In genomic region chrIII:12205271-12205670, ce11 we compare ENCODE assay signal across 3 worm cellular contexts.
A peak's percentile ranks its signal among the peaks of the same experiment; 100 is the strongest.
TF ChIP-seq lines count a peak whose summit lies in the region.

No protein-coding gene starts in this region.

TF ChIP-seq in whole organism, L4 larva, 104 proteins besides CTCF, POLR2A, EP300 and RAD21:
- no peak for TF ChIP-seq skn-1 (tag; optimal IDR thresholded peaks at IDR 0.05; lab: Kevin White, UChicago)
- 0 out of 2 replicates have a peak, but pooled peaks have one; percentile 49 for TF ChIP-seq D1046.2 (GFP tag; IDR thresholded peaks at IDR 0.05; lab: Robert Waterston, UW)
- TF ChIP-seq set-16 (GFP tag; IDR thresholded peaks at IDR 0.05; lab: Robert Waterston, UW): peak; percentile 59

TF ChIP-seq in whole organism, midembryonic, 9 proteins besides CTCF, POLR2A, EP300 and RAD21:
- TF ChIP-seq med-1 (GFP tag; optimal IDR thresholded peaks at IDR 0.05; lab: Kevin White, UChicago; ENCODE audit: insufficient read depth): no peak
- TF ChIP-seq tab-1 (GFP tag; IDR thresholded peaks at IDR 0.05; lab: Robert Waterston, UW): 0 out of 2 replicates have a peak, but pooled peaks have one; percentile 13
- TF ChIP-seq cog-1 (tag; optimal IDR thresholded peaks at IDR 0.05; lab: Kevin White, UChicago): no peak

TF ChIP-seq in whole organism, young adult, 124 proteins besides CTCF, POLR2A, EP300 and RAD21:
- peak; percentile 66 for TF ChIP-seq zfh-2 (GFP tag; conservative IDR thresholded peaks at IDR 0.05; lab: Robert Waterston, UW)
- no peak for TF ChIP-seq B0336.3 (GFP tag; IDR thresholded peaks at IDR 0.05; lab: Robert Waterston, UW)
- TF ChIP-seq lin-26 (GFP tag; IDR thresholded peaks at IDR 0.05; lab: Robert Waterston, UW): 0 out of 2 replicates have a peak, but pooled peaks have one; percentile 28
- no peak for TF ChIP-seq T26A5.8 (tag; optimal IDR thresholded peaks at IDR 0.05; lab: Kevin White, UChicago)
- no peak for TF ChIP-seq F57C9.4 (tag; optimal IDR thresholded peaks at IDR 0.05; lab: Kevin White, UChicago)
TF ChIP-seq in whole organism, young adult: peak in this region for 2.
